Worm (Caenorhabditis elegans) whole organism, L4 larva: ENCODE results near the gene tmed-1.

Experiments used
- R02D3.7 ChIP-seq: fragments of 150-350 bp; sonication (generic microtip); optimal IDR thresholded peaks from 3 replicates; lab custom pipeline; 2014; ENCODE audit warnings: missing biosample characterization, missing genetic modification characterization
- T26A8.4 ChIP-seq: fragments of 200-800 bp; sonication (Bioruptor generic); IDR thresholded peaks from 2 replicates; pipeline ENCODE4 v1.3.6; 2022; ENCODE audit warnings: missing genetic modification characterization, missing compliant biosample characterization
- Y5F2A.4 ChIP-seq: fragments of 200-800 bp; sonication (Bioruptor generic); optimal IDR thresholded peaks from 2 replicates; lab custom pipeline; 2018; ENCODE audit warnings: mild to moderate bottlenecking, missing genetic modification characterization, missing compliant biosample characterization
- Y75B8A.6 ChIP-seq: fragments of 200-800 bp; sonication (Bioruptor generic); IDR thresholded peaks from 2 replicates; pipeline ENCODE4 v1.3.6; 2022; ENCODE audit warnings: missing genetic modification reagents, missing genetic modification characterization, missing compliant biosample characterization
- ZK546.5 ChIP-seq, 2 experiments: sonication (generic microtip); optimal IDR thresholded peaks; 2 replicates each; lab custom pipeline; 2017; ENCODE audit warnings: missing biosample characterization in 2 of 2, missing genetic modification characterization in 2 of 2
- aly-2 ChIP-seq: sonication (generic microtip); optimal IDR thresholded peaks from 2 replicates; lab custom pipeline; 2018; ENCODE audit warnings: missing biosample characterization, missing genetic modification characterization
- ama-1 ChIP-seq: fragments of 150-350 bp; optimal IDR thresholded peaks from 2 replicates; lab custom pipeline; 2014; ENCODE audit warnings: inconsistent platforms, mixed read lengths
- arid-1 ChIP-seq: fragments of 200-800 bp; sonication (Bioruptor generic); conservative IDR thresholded peaks from 2 replicates; pipeline ENCODE4 v1.3.6; 2022; ENCODE audit warnings: missing genetic modification reagents, missing genetic modification characterization, missing compliant biosample characterization
- attf-4 ChIP-seq: sonication (generic microtip); optimal IDR thresholded peaks from 3 replicates; lab custom pipeline; 2017; ENCODE audit warnings: missing biosample characterization, missing genetic modification characterization
- ceh-28 ChIP-seq: fragments of 150-350 bp; optimal IDR thresholded peaks from 2 replicates; lab custom pipeline; 2014; ENCODE audit warnings: missing biosample characterization, missing genetic modification reagents, missing genetic modification characterization
- ceh-62 ChIP-seq: sonication (generic microtip); optimal IDR thresholded peaks from 2 replicates; lab custom pipeline; 2017; ENCODE audit warnings: missing biosample characterization, missing genetic modification characterization
- ceh-82 ChIP-seq: sonication (generic microtip); optimal IDR thresholded peaks from 2 replicates; lab custom pipeline; 2017; ENCODE audit warnings: missing biosample characterization, missing genetic modification characterization
- daf-16 ChIP-seq, 3 experiments: sonication (generic microtip); optimal IDR thresholded peaks; 2 replicates each; lab custom pipeline; 2016 to 2017; ENCODE audit warnings: missing genetic modification characterization in 3 of 3, missing genetic modification reagents in 3 of 3, mild to moderate bottlenecking in 2 of 3, missing compliant biosample characterization in 2 of 3, missing biosample characterization in 1 of 3, moderate library complexity in 1 of 3
- daf-19 ChIP-seq: fragments of 200-800 bp; sonication (Bioruptor generic); conservative IDR thresholded peaks from 2 replicates; pipeline ENCODE4 v1.3.6; 2022; ENCODE audit warnings: missing genetic modification characterization, missing compliant biosample characterization
- daf-8 ChIP-seq: fragments of 200-800 bp; sonication (Bioruptor generic); IDR thresholded peaks from 2 replicates; pipeline ENCODE4 v1.3.6; 2022; ENCODE audit warnings: missing genetic modification characterization, missing compliant biosample characterization
- dpl-1 ChIP-seq: fragments of 150-350 bp; optimal IDR thresholded peaks from 2 replicates; lab custom pipeline; 2014; ENCODE audit warnings: missing biosample characterization, missing genetic modification reagents, missing genetic modification characterization
- egl-27 ChIP-seq: sonication (generic microtip); optimal IDR thresholded peaks from 3 replicates; lab custom pipeline; 2017; ENCODE audit warnings: missing biosample characterization, missing genetic modification reagents, missing genetic modification characterization
- fos-1 ChIP-seq: fragments of 150-350 bp; optimal IDR thresholded peaks from 2 replicates; lab custom pipeline; 2014; ENCODE audit warnings: missing biosample characterization, missing genetic modification characterization
- hif-1 ChIP-seq, 2 experiments: sonication (generic microtip); optimal IDR thresholded peaks; 2 replicates each; lab custom pipeline; 2016 to 2017; ENCODE audit warnings: missing compliant biosample characterization in 2 of 2, missing genetic modification characterization in 2 of 2, missing genetic modification reagents in 2 of 2, missing genotype in 2 of 2, mild to moderate bottlenecking in 1 of 2
- hlh-11 ChIP-seq: fragments of 200-800 bp; sonication (Bioruptor generic); optimal IDR thresholded peaks from 2 replicates; lab custom pipeline; 2018; ENCODE audit warnings: mild to moderate bottlenecking, missing genetic modification characterization, missing compliant biosample characterization
- lin-1 ChIP-seq: fragments of 200-800 bp; sonication (Bioruptor generic); IDR thresholded peaks from 2 replicates; pipeline ENCODE4 v1.3.6; 2022; ENCODE audit warnings: missing genetic modification reagents, missing genetic modification characterization, missing compliant biosample characterization
- lin-15B ChIP-seq: fragments of 150-350 bp; sonication (generic microtip); optimal IDR thresholded peaks from 3 replicates; lab custom pipeline; 2014; ENCODE audit warnings: missing biosample characterization, missing genetic modification characterization
- lin-29 ChIP-seq: fragments of 200-800 bp; sonication (Bioruptor generic); IDR thresholded peaks from 2 replicates; pipeline ENCODE4 v1.3.6; 2022; ENCODE audit warnings: missing genetic modification reagents, missing genetic modification characterization, missing compliant biosample characterization
- lin-39 ChIP-seq: fragments of 150-350 bp; optimal IDR thresholded peaks from 2 replicates; lab custom pipeline; 2014; ENCODE audit warnings: missing biosample characterization, missing genetic modification reagents, missing genetic modification characterization
- lsy-2 ChIP-seq, 2 experiments: fragments of 150-350 bp in 1 of 2; sonication (generic microtip) in 1 of 2; optimal IDR thresholded peaks; 2 replicates each; lab custom pipeline; 2014 to 2017; ENCODE audit warnings: missing biosample characterization in 2 of 2, missing genetic modification characterization in 2 of 2
- mdl-1 ChIP-seq, 2 experiments: fragments of 150-350 bp in 1 of 2; sonication (generic microtip) in 1 of 2; optimal IDR thresholded peaks; 2 replicates each; lab custom pipeline; 2014 to 2017; ENCODE audit warnings: missing biosample characterization in 2 of 2, missing genetic modification characterization in 2 of 2
- mes-2 ChIP-seq: sonication (generic microtip); optimal IDR thresholded peaks from 2 replicates; lab custom pipeline; 2016; ENCODE audit warnings: missing genotype, mild to moderate bottlenecking, missing genetic modification characterization, missing compliant biosample characterization; ENCODE audit not compliant: poor library complexity, severe bottlenecking
- mxl-2 ChIP-seq: fragments of 200-800 bp; sonication (Bioruptor generic); conservative IDR thresholded peaks from 2 replicates; pipeline ENCODE4 v1.3.6; 2022; ENCODE audit warnings: missing genetic modification reagents, missing genetic modification characterization, missing compliant biosample characterization
- nhr-102 ChIP-seq: sonication (generic microtip); optimal IDR thresholded peaks from 2 replicates; lab custom pipeline; 2016; ENCODE audit warnings: mild to moderate bottlenecking, missing genetic modification characterization, moderate library complexity, missing compliant biosample characterization
- nhr-111 ChIP-seq: fragments of 200-800 bp; sonication (Bioruptor generic); optimal IDR thresholded peaks from 2 replicates; lab custom pipeline; 2018; ENCODE audit warnings: mild to moderate bottlenecking, missing genetic modification characterization, missing compliant biosample characterization
- nhr-237 ChIP-seq: sonication (generic microtip); optimal IDR thresholded peaks from 2 replicates; lab custom pipeline; 2017; ENCODE audit warnings: missing biosample characterization, missing genetic modification characterization
- nhr-28 ChIP-seq: fragments of 150-350 bp; optimal IDR thresholded peaks from 2 replicates; lab custom pipeline; 2014; ENCODE audit warnings: missing biosample characterization, missing genetic modification characterization
- nhr-41 ChIP-seq: fragments of 200-800 bp; sonication (Bioruptor generic); IDR thresholded peaks from 2 replicates; pipeline ENCODE4 v1.3.6; 2022; ENCODE audit warnings: missing genetic modification reagents, missing genetic modification characterization, missing compliant biosample characterization
- nhr-48 ChIP-seq: sonication (generic microtip); optimal IDR thresholded peaks from 2 replicates; lab custom pipeline; 2016; ENCODE audit warnings: mild to moderate bottlenecking, missing genetic modification characterization, missing compliant biosample characterization
- nhr-77 ChIP-seq: fragments of 150-350 bp; optimal IDR thresholded peaks from 2 replicates; lab custom pipeline; 2014; ENCODE audit warnings: missing biosample characterization, missing genetic modification characterization
- rbr-2 ChIP-seq: sonication (generic microtip); optimal IDR thresholded peaks from 2 replicates; lab custom pipeline; 2016; ENCODE audit warnings: missing genotype, missing genetic modification characterization, missing compliant biosample characterization
- sdz-12 ChIP-seq: fragments of 200-800 bp; sonication (Bioruptor generic); optimal IDR thresholded peaks from 2 replicates; lab custom pipeline; 2018; ENCODE audit warnings: mild to moderate bottlenecking, missing genetic modification characterization, missing compliant biosample characterization
- set-16 ChIP-seq: fragments of 200-800 bp; sonication (Bioruptor generic); IDR thresholded peaks from 2 replicates; pipeline ENCODE4 v1.3.6; 2022; ENCODE audit warnings: missing genetic modification reagents, missing genetic modification characterization, missing compliant biosample characterization
- unc-62 ChIP-seq, 3 experiments: fragments of 150-350 bp in 1 of 3; sonication (generic microtip); optimal IDR thresholded peaks in 2 of 3; peaks in 1 of 3; 1 replicate in 1 of 3; 2 replicates in 2 of 3; lab custom pipeline; 2014 to 2017; ENCODE audit warnings: missing biosample characterization in 3 of 3, missing genetic modification characterization in 3 of 3, missing genetic modification reagents in 3 of 3, missing genotype in 1 of 3
- ztf-11 ChIP-seq: fragments of 150-350 bp; optimal IDR thresholded peaks from 2 replicates; lab custom pipeline; 2014; ENCODE audit warnings: missing biosample characterization, missing genetic modification characterization

The tmed-1 gene

DNA sequence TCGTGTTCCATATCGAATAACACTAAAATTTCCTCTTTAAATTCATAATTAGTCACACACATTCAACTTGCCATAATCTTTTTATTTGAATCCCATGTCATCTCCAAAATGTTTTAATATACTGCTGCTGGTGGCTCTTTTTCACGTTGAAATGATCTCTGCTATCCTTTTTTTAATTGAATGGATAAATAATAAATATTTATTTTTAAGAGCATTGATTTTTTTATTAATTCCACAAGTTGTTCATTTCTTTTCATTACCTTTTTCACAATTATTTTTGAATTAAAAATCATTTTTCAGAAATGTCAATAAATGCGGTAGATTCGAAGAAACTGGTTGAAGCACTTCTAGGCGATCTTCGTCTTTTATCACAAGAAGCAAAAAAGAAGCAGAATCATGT is 18.5 kb upstream of the tmed-1 start, which contains the start of gene mon-2:
TSS of gene mon-2 (plus strand) at position 301 of the 400 bp plus-strand sequence.
- TF ChIP-seq nhr-28 (tag; lab: Kevin White, UChicago) = no peak
- no peak for TF ChIP-seq unc-62 (GFP tag; optimal IDR thresholded peaks at IDR 0.05 in 1 of 2; lab: Kevin White, UChicago)
- no peak for TF ChIP-seq unc-62 (tag; optimal IDR thresholded peaks at IDR 0.05; lab: Kevin White, UChicago)
- TF ChIP-seq T26A8.4 (GFP tag; lab: Robert Waterston, UW) = no peak
- no peak for TF ChIP-seq Y5F2A.4
- TF ChIP-seq daf-16 (GFP tag; optimal IDR thresholded peaks at IDR 0.05; lab: Kevin White, UChicago) = no peak
- TF ChIP-seq daf-16 (tag; optimal IDR thresholded peaks at IDR 0.05; lab: Kevin White, UChicago) = no peak
- TF ChIP-seq attf-4 (tag; lab: Kevin White, UChicago) = no peak
- no peak for TF ChIP-seq lsy-2 (tag; optimal IDR thresholded peaks at IDR 0.05; lab: Kevin White, UChicago)
- TF ChIP-seq lin-39 (tag; lab: Kevin White, UChicago) = no peak
- no peak for TF ChIP-seq dpl-1 (GFP tag; lab: Kevin White, UChicago)
- TF ChIP-seq lin-15B (tag; lab: Kevin White, UChicago) = no peak
- no peak for TF ChIP-seq nhr-111 (GFP tag; lab: Kevin White, UChicago)
- TF ChIP-seq fos-1 (tag; lab: Kevin White, UChicago) = no peak

DNA sequence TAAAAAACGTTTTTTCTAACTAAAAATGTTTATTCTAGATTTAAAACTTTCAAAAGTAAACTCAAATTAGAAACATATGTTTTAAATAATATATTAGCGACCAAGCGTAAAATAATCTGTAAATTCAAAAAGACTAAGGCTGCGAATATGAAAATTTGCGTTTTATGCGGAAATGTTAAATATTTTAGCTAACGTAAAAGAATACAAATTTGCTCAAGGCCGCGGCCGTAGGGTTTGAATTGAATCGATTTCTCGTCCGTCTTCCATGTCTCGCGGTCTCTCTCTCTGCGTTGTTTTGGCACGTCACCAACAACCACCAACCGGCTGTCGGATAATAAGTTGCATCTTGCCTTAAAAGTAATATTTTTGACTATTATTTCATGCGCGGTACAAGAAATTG is 15.9 kb upstream of the tmed-1 start, which contains the start of gene F11A10.5:
TSS of gene F11A10.5 (plus strand) at position 301 of the 400 bp plus-strand sequence.
- TF ChIP-seq hif-1 (tag; optimal IDR thresholded peaks at IDR 0.05; lab: Kevin White, UChicago) = peak in 1 of 2 experiments; percentile 32
- TF ChIP-seq ceh-28 (tag; lab: Kevin White, UChicago) = peak; percentile 3
- TF ChIP-seq mes-2 (tag; lab: Kevin White, UChicago) = peak; percentile 28
- no peak for TF ChIP-seq ama-1 (lab: Kevin White, UChicago)
- TF ChIP-seq daf-8 (GFP tag; lab: Robert Waterston, UW) = no peak
- no peak for TF ChIP-seq nhr-41 (GFP tag; lab: Robert Waterston, UW)
- no peak for TF ChIP-seq arid-1 (GFP tag; lab: Robert Waterston, UW)
- TF ChIP-seq aly-2 (tag; lab: Kevin White, UChicago) = no peak
- no peak for TF ChIP-seq ZK546.5 (tag; optimal IDR thresholded peaks at IDR 0.05; lab: Kevin White, UChicago)
- no peak for TF ChIP-seq daf-16 (GFP tag; optimal IDR thresholded peaks at IDR 0.05; lab: Kevin White, UChicago)
- peak; percentile 24 for TF ChIP-seq daf-16 (tag; optimal IDR thresholded peaks at IDR 0.05; lab: Kevin White, UChicago)
- no peak for TF ChIP-seq Y75B8A.6 (GFP tag; lab: Robert Waterston, UW)
- TF ChIP-seq dpl-1 (GFP tag; lab: Kevin White, UChicago) = no peak
- TF ChIP-seq ceh-62 = no peak
- TF ChIP-seq unc-62 (GFP tag; optimal IDR thresholded peaks at IDR 0.05 in 1 of 2; lab: Kevin White, UChicago) = peak in 1 of 2 experiments; percentile 48
- no peak for TF ChIP-seq unc-62 (tag; optimal IDR thresholded peaks at IDR 0.05; lab: Kevin White, UChicago)
- no peak for TF ChIP-seq mxl-2 (GFP tag; lab: Robert Waterston, UW)
- TF ChIP-seq lin-29 (GFP tag; lab: Robert Waterston, UW) = no peak
- TF ChIP-seq sdz-12 (GFP tag; lab: Kevin White, UChicago) = no peak
- TF ChIP-seq lin-15B (tag; lab: Kevin White, UChicago) = no peak
- no peak for TF ChIP-seq lsy-2 (tag; optimal IDR thresholded peaks at IDR 0.05; lab: Kevin White, UChicago)
- no peak for TF ChIP-seq rbr-2 (tag; lab: Kevin White, UChicago)
- no peak for TF ChIP-seq lin-1 (GFP tag; lab: Robert Waterston, UW)
- TF ChIP-seq, all 104 proteins: peak for 5

DNA sequence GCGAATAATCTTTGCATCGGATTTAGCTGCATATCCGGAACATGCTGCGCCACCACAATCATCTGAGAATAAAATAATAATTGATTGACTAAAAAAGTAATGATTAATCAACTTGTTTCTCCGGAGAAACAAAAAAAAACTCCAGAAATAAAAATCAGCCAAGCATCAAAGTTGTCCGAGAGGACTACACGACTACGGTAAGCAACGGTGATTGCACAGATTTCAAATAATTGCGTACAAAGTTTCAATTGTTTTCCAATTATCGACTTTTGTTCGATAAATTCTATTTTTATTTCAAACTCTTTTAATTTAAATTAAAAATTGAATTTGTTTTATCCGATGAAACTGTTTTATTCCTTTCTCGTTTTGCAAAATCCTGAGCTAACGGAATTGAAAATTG is 15.4 kb upstream of the tmed-1 start, which contains the start of gene cpsf-4:
TSS of gene cpsf-4 (minus strand) at position 62 of the 400 bp plus-strand sequence.
- no peak for TF ChIP-seq ama-1 (lab: Kevin White, UChicago)
- TF ChIP-seq Y75B8A.6 (GFP tag; lab: Robert Waterston, UW) = no peak
- TF ChIP-seq lin-15B (tag; lab: Kevin White, UChicago) = no peak
- no peak for TF ChIP-seq sdz-12 (GFP tag; lab: Kevin White, UChicago)
- TF ChIP-seq lsy-2 (tag; optimal IDR thresholded peaks at IDR 0.05; lab: Kevin White, UChicago) = peak in 1 of 2 experiments; percentile 91
- no peak for TF ChIP-seq egl-27 (tag; lab: Kevin White, UChicago)

DNA sequence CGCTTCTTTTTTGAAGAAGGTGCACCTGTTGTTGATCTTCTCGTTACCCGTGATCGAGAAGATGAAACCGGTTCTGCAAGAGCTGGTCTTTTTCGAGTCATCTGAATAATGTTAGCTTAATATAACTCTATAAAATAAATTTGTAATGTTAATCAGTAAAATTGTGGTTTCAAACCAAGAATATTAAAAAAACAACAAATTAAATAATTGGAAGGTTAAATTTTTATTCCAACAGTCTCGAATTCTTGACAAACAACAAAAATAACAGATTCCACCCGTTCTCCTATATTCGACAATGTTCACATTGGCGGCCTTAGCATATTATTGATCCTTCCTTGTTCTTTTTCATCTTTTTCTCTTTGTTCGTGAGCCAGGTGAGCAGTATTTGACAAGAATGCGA is 14.2 kb upstream of the tmed-1 start, which contains the start of gene mig-32:
TSS of gene mig-32 (minus strand) at position 101 of the 400 bp plus-strand sequence.
- TF ChIP-seq nhr-48 (tag; lab: Kevin White, UChicago) (no peak), hlh-11 (tag; lab: Kevin White, UChicago) (no peak), R02D3.7 (tag; lab: Kevin White, UChicago) (no peak), Y5F2A.4 (no peak), nhr-77 (tag; lab: Kevin White, UChicago) (no peak), nhr-102 (tag; lab: Kevin White, UChicago) (no peak), nhr-28 (tag; lab: Kevin White, UChicago) (no peak), ceh-28 (tag; lab: Kevin White, UChicago) (no peak), ztf-11 (tag; lab: Kevin White, UChicago) (no peak), mdl-1 (tag; optimal IDR thresholded peaks at IDR 0.05; lab: Kevin White, UChicago) (no peak), nhr-237 (no peak), daf-19 (GFP tag; lab: Robert Waterston, UW) (no peak), ceh-82 (tag; lab: Kevin White, UChicago) (no peak), nhr-41 (GFP tag; lab: Robert Waterston, UW) (no peak), set-16 (GFP tag; lab: Robert Waterston, UW) (no peak)
